Fruit fly (Drosophila melanogaster): ENCODE measurements around the gene CG18581.

- TF ChIP-seq CG8478 (optimal IDR thresholded peaks at IDR 0.05) (no peak), CTCF (optimal IDR thresholded peaks at IDR 0.05) (no peak)
Measured at dm6 chr3L:15084288-15084687, 34.3 kb upstream of the CG18581 start.
